Fruit fly (Drosophila melanogaster): ENCODE measurements around the gene Wdr82.

The Wdr82 gene

dm6 chr2L:8384108-8384601 is 9.9 kb downstream of the Wdr82 start, which contains the start of the genes Dad1 and CG13384:
Dad1 (minus strand) TSS chr2L:8384137.
CG13384 (plus strand) TSS chr2L:8384455.
- TF ChIP-seq gl (tag; optimal IDR thresholded peaks at IDR 0.05) (peak; percentile 30), CG15710 (tag; optimal IDR thresholded peaks at IDR 0.05) (peak; percentile 95), CG8159 (tag; optimal IDR thresholded peaks at IDR 0.05) (peak; percentile 96), D1 (tag; optimal IDR thresholded peaks at IDR 0.05) (peak; percentile 86), CG9948 (tag; optimal IDR thresholded peaks at IDR 0.05) (peak; percentile 92), CG10348 (GFP tag; IDR thresholded peaks at IDR 0.05) (peak; percentile 61; the same call in 1 of the 2 replicates), CG12605 (GFP tag; IDR thresholded peaks at IDR 0.05) (peak; percentile 78), CG17806 (tag; optimal IDR thresholded peaks at IDR 0.05) (peak; percentile 92), Snoo (tag; optimal IDR thresholded peaks at IDR 0.05) (peak; percentile 92), Pif1B (GFP tag; optimal IDR thresholded peaks at IDR 0.05) (peak; percentile 69), CG32121 (GFP tag; IDR thresholded peaks at IDR 0.05) (peak; percentile 90), Pif1A (GFP tag; optimal IDR thresholded peaks at IDR 0.05) (peak; percentile 33), CG34367 (tag; optimal IDR thresholded peaks at IDR 0.05) (peak; percentile 86), CG14655 (GFP tag; optimal IDR thresholded peaks at IDR 0.05) (peak; percentile 93), Ets98B (GFP tag; IDR thresholded peaks at IDR 0.05) (peak; percentile 76), fd96Ca (GFP tag; IDR thresholded peaks at IDR 0.05) (no peak), CG13204 (GFP tag; optimal IDR thresholded peaks at IDR 0.05) (no peak), CG8301 (tag; optimal IDR thresholded peaks at IDR 0.05) (peak; percentile 86), CG4496 (GFP tag; IDR thresholded peaks at IDR 0.05) (peak; percentile 88), rn (GFP tag; IDR thresholded peaks at IDR 0.05) (peak; percentile 81), EcR (GFP tag; optimal IDR thresholded peaks at IDR 0.05) (peak; percentile 22)

- TF ChIP-seq Pif1A (GFP tag; optimal IDR thresholded peaks at IDR 0.05) = no peak
These were observed 10.8 kb downstream of the Wdr82 start for dm6 chr2L:8384985-8385519.

- TF ChIP-seq CG10348 (GFP tag; IDR thresholded peaks at IDR 0.05) (no peak), CG17806 (tag; optimal IDR thresholded peaks at IDR 0.05) (no peak), CG12605 (GFP tag; IDR thresholded peaks at IDR 0.05) (no peak), D1 (tag; optimal IDR thresholded peaks at IDR 0.05) (no peak), CG9948 (tag; optimal IDR thresholded peaks at IDR 0.05) (no peak), rn (GFP tag; IDR thresholded peaks at IDR 0.05) (no peak), Pif1B (GFP tag; optimal IDR thresholded peaks at IDR 0.05) (no peak), Snoo (tag; optimal IDR thresholded peaks at IDR 0.05) (no peak), CG15710 (tag; optimal IDR thresholded peaks at IDR 0.05) (no peak), CG4496 (GFP tag; IDR thresholded peaks at IDR 0.05) (no peak), fd96Ca (GFP tag; IDR thresholded peaks at IDR 0.05) (no peak), CG8159 (tag; optimal IDR thresholded peaks at IDR 0.05) (no peak), gl (tag; optimal IDR thresholded peaks at IDR 0.05) (no peak), Ets98B (GFP tag; IDR thresholded peaks at IDR 0.05) (no peak), Pif1A (GFP tag; optimal IDR thresholded peaks at IDR 0.05) (no peak), CG34367 (tag; optimal IDR thresholded peaks at IDR 0.05) (no peak), CG13204 (GFP tag; optimal IDR thresholded peaks at IDR 0.05) (no peak)
These were observed 11.6 kb downstream of the Wdr82 start for dm6 chr2L:8385849-8386248.

- TF ChIP-seq CG34367 (tag; optimal IDR thresholded peaks at IDR 0.05) (no peak), CG17806 (tag; optimal IDR thresholded peaks at IDR 0.05) (no peak)
These were observed 15.0 kb downstream of the Wdr82 start, which contains the start of gene CG42819 for dm6 chr2L:8389231-8389630. CG42819 (minus strand) TSS chr2L:8389331.

DNA sequence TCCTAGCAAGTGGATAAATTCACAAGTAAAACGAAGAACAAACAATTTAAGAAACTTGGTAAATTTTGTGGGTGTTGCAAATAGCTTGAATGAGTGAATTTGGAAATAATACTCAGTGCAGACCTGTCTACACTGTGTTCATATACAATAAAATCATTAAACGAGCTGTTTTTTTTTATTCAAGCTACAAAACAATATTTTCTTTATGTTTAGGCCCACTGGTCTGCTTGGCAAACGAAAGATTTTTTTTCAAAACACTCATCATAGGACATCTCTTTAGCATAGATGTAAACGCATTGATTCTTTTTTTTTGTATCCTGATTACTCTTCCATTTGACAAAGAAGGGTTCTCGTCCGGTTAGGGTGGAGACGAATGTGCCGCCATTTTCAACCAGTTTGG is 18.0 kb downstream of the Wdr82 start, which contains the start of gene CG42820:
Gene CG42820, minus strand, starts transcription at position 101 of the 400 bp plus-strand sequence.
- TF ChIP-seq fd96Ca (GFP tag; IDR thresholded peaks at IDR 0.05) (no peak), CG15710 (tag; optimal IDR thresholded peaks at IDR 0.05) (no peak), CG34367 (tag; optimal IDR thresholded peaks at IDR 0.05) (no peak), CG14655 (GFP tag; optimal IDR thresholded peaks at IDR 0.05) (no peak), Ets98B (GFP tag; IDR thresholded peaks at IDR 0.05) (no peak), CG17806 (tag; optimal IDR thresholded peaks at IDR 0.05) (no peak), Pif1A (GFP tag; optimal IDR thresholded peaks at IDR 0.05) (no peak), EcR (GFP tag; optimal IDR thresholded peaks at IDR 0.05) (no peak), CG10348 (GFP tag; IDR thresholded peaks at IDR 0.05) (no peak), CG8159 (tag; optimal IDR thresholded peaks at IDR 0.05) (no peak), Pif1B (GFP tag; optimal IDR thresholded peaks at IDR 0.05) (no peak), CG12605 (GFP tag; IDR thresholded peaks at IDR 0.05) (no peak), CG8301 (tag; optimal IDR thresholded peaks at IDR 0.05) (no peak), CG32121 (GFP tag; IDR thresholded peaks at IDR 0.05) (no peak)

- TF ChIP-seq CG8159 (tag; optimal IDR thresholded peaks at IDR 0.05) (no peak), CG8301 (tag; optimal IDR thresholded peaks at IDR 0.05) (no peak), Ets98B (GFP tag; IDR thresholded peaks at IDR 0.05) (no peak), Snoo (tag; optimal IDR thresholded peaks at IDR 0.05) (no peak), fd96Ca (GFP tag; IDR thresholded peaks at IDR 0.05) (no peak), Pif1A (GFP tag; optimal IDR thresholded peaks at IDR 0.05) (no peak), rn (GFP tag; IDR thresholded peaks at IDR 0.05) (no peak), CG34367 (tag; optimal IDR thresholded peaks at IDR 0.05) (no peak), Pif1B (GFP tag; optimal IDR thresholded peaks at IDR 0.05) (no peak), CG12605 (GFP tag; IDR thresholded peaks at IDR 0.05) (no peak), CG10348 (GFP tag; IDR thresholded peaks at IDR 0.05) (no peak), CG14655 (GFP tag; optimal IDR thresholded peaks at IDR 0.05) (no peak), D1 (tag; optimal IDR thresholded peaks at IDR 0.05) (no peak), CG9948 (tag; optimal IDR thresholded peaks at IDR 0.05) (no peak), CG17806 (tag; optimal IDR thresholded peaks at IDR 0.05) (no peak), EcR (GFP tag; optimal IDR thresholded peaks at IDR 0.05) (no peak), CG4496 (GFP tag; IDR thresholded peaks at IDR 0.05) (no peak), gl (tag; optimal IDR thresholded peaks at IDR 0.05) (no peak), CG15710 (tag; optimal IDR thresholded peaks at IDR 0.05) (no peak)
These were observed 18.9 kb downstream of the Wdr82 start, which contains the start of gene Acp29AB for dm6 chr2L:8393122-8393521. Acp29AB (minus strand) TSS chr2L:8393222.
